Fruit fly (Drosophila melanogaster): ENCODE results near the gene CG32547.
A peak's percentile ranks its signal among the peaks of the same experiment; 100 is the strongest.

Gene CG32547

DNA sequence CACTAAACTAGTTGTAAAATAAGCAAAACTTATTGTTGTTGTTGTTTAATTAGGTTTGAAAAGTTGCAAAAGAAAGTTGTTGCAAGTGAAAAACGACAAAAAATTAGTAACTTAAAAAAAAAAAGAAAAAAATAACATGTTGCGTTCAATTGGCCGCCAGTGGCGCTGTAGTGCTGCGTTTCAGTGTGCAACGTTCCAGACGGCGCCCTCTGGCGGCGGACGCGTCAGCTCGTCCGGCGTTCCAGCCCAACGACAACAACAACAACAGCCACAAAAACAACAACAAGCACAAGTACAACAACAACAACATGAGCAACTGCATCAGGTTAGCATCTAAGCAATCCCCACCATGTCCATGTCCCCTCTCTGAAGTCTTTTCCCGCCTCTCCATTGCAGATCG is 38.1 kb upstream of the CG32547 start (continued):
- TF ChIP-seq hb (GFP tag; IDR thresholded peaks at IDR 0.05; ENCODE audit: partially characterized antibody) (no peak), ap (GFP tag; IDR thresholded peaks at IDR 0.05) (no peak), GATAe (GFP tag; conservative IDR thresholded peaks at IDR 0.05) (no peak), Nf-YB (GFP tag; optimal IDR thresholded peaks at IDR 0.05) (peak; percentile 5), CG9727 (GFP tag; optimal IDR thresholded peaks at IDR 0.05) (peak; percentile 20), Dip3 (GFP tag; optimal IDR thresholded peaks at IDR 0.05) (no peak), CG10565 (GFP tag; optimal IDR thresholded peaks at IDR 0.05) (no peak), CG17912 (GFP tag; optimal IDR thresholded peaks at IDR 0.05) (no peak), Hsf (GFP tag; optimal IDR thresholded peaks at IDR 0.05) (peak; percentile 58), H15 (GFP tag; IDR thresholded peaks at IDR 0.05) (no peak), pan (optimal IDR thresholded peaks at IDR 0.05) (no peak), pan (GFP tag; optimal IDR thresholded peaks at IDR 0.05 in 1 of 2, IDR thresholded peaks at IDR 0.05 in 1 of 2) (peak in 1 of 2 experiments; percentile 56), tna (GFP tag; IDR thresholded peaks at IDR 0.05; ENCODE audit: partially characterized antibody) (no peak; the same call in 1 of the 2 replicates), CG11456 (GFP tag; IDR thresholded peaks at IDR 0.05) (peak; percentile 62; the same call in 1 of the 3 replicates), grau (tag; optimal IDR thresholded peaks at IDR 0.05) (peak; percentile 29), psq (GFP tag; optimal IDR thresholded peaks at IDR 0.05) (no peak), HLH54F (GFP tag; optimal IDR thresholded peaks at IDR 0.05) (no peak), CG12219 (GFP tag; optimal IDR thresholded peaks at IDR 0.05) (no peak), Rx (GFP tag; IDR thresholded peaks at IDR 0.05) (no peak), row (GFP tag; IDR thresholded peaks at IDR 0.05) (peak; percentile 31; the same call in 1 of the 3 replicates), yki (optimal IDR thresholded peaks at IDR 0.05) (no peak), Med (GFP tag) (peak; percentile 87), chif (GFP tag; optimal IDR thresholded peaks at IDR 0.05) (peak in 1 of 2 experiments; percentile 59), salm (tag; optimal IDR thresholded peaks at IDR 0.05) (no peak), CG13296 (GFP tag; optimal IDR thresholded peaks at IDR 0.05) (peak; percentile 26), Sry-δ (GFP tag; optimal IDR thresholded peaks at IDR 0.05) (peak; percentile 13), ara (GFP tag; IDR thresholded peaks at IDR 0.05) (peak; percentile 30; the same call in 1 of the 2 replicates), CG7372 (GFP tag; IDR thresholded peaks at IDR 0.05) (no peak), CG1602 (GFP tag; optimal IDR thresholded peaks at IDR 0.05) (peak; percentile 21), CG2712 (tag; optimal IDR thresholded peaks at IDR 0.05) (peak; percentile 51), TFAM (GFP tag; optimal IDR thresholded peaks at IDR 0.05) (no peak), PHDP (tag; optimal IDR thresholded peaks at IDR 0.05) (no peak), CG14965 (GFP tag; optimal IDR thresholded peaks at IDR 0.05; ENCODE audit: borderline replicate concordance) (no peak), gt (GFP tag; IDR thresholded peaks at IDR 0.05) (no peak), CG2129 (GFP tag; IDR thresholded peaks at IDR 0.05; ENCODE audit: partially characterized antibody) (no peak), sima (GFP tag; optimal IDR thresholded peaks at IDR 0.05) (no peak), CG13287 (GFP tag; IDR thresholded peaks at IDR 0.05; ENCODE audit: partially characterized antibody) (no peak), Bteb2 (GFP tag; optimal IDR thresholded peaks at IDR 0.05) (no peak), CG17612 (GFP tag; IDR thresholded peaks at IDR 0.05) (no peak), CG4617 (GFP tag; optimal IDR thresholded peaks at IDR 0.05; ENCODE audit: borderline replicate concordance) (no peak), Dek (tag; optimal IDR thresholded peaks at IDR 0.05) (no peak), CG5953 (GFP tag; IDR thresholded peaks at IDR 0.05) (0 out of 2 replicates have a peak, but pooled peaks have one; percentile 8), CG18262 (tag; optimal IDR thresholded peaks at IDR 0.05) (peak; percentile 25), Ets97D (GFP tag; optimal IDR thresholded peaks at IDR 0.05) (no peak), tgo (GFP tag; IDR thresholded peaks at IDR 0.05) (0 out of 3 replicates have a peak, but pooled peaks have one; percentile 29), CG12744 (GFP tag; optimal IDR thresholded peaks at IDR 0.05) (no peak), Spps (tag; optimal IDR thresholded peaks at IDR 0.05) (no peak), Antp (GFP tag; optimal IDR thresholded peaks at IDR 0.05) (peak; percentile 5), CG12299 (tag; optimal IDR thresholded peaks at IDR 0.05) (no peak), amos (GFP tag; IDR thresholded peaks at IDR 0.05; ENCODE audit: partially characterized antibody) (no peak), Hand (GFP tag; optimal IDR thresholded peaks at IDR 0.05) (no peak), kni (GFP tag; optimal IDR thresholded peaks at IDR 0.05) (no peak)

All from whole organism, embryonic.